Worm (Caenorhabditis elegans) whole organism, L1 larva: Measurements from ENCODE around the gene sra-4.

Experiments
- C16A3.4 ChIP-seq: fragments of 150-350 bp; optimal IDR thresholded peaks from 2 replicates; lab custom pipeline; 2014; ENCODE audit warnings: missing biosample characterization, missing genetic modification characterization
- Y116A8C.19 ChIP-seq: sonication (generic microtip); optimal IDR thresholded peaks from 2 replicates; lab custom pipeline; 2016; ENCODE audit warnings: missing compliant biosample characterization, missing genetic modification characterization, borderline replicate concordance
- aha-1 ChIP-seq: fragments of 150-350 bp; optimal IDR thresholded peaks from 2 replicates; lab custom pipeline; 2014; ENCODE audit warnings: missing biosample characterization, missing genetic modification characterization
- aly-2 ChIP-seq: fragments of 150-350 bp; optimal IDR thresholded peaks from 2 replicates; lab custom pipeline; 2014; ENCODE audit warnings: missing biosample characterization, missing genetic modification characterization
- ama-1 ChIP-seq: fragments of 150-350 bp; optimal IDR thresholded peaks from 2 replicates; lab custom pipeline; 2014
- blmp-1 ChIP-seq: fragments of 150-350 bp; optimal IDR thresholded peaks from 2 replicates; lab custom pipeline; 2014; ENCODE audit warnings: missing biosample characterization, missing genetic modification characterization
- ceh-82 ChIP-seq, 3 experiments: fragments of 150-350 bp in 1 of 3; sonication (generic microtip) in 2 of 3; optimal IDR thresholded peaks; 2 replicates each; lab custom pipeline; 2014 to 2017; ENCODE audit warnings: missing biosample characterization in 3 of 3, missing genetic modification characterization in 3 of 3
- ceh-90 ChIP-seq: sonication (generic microtip); optimal IDR thresholded peaks from 2 replicates; lab custom pipeline; 2016; ENCODE audit warnings: missing genetic modification characterization, missing compliant biosample characterization
- dpl-1 ChIP-seq, 3 experiments: fragments of 150-350 bp in 2 of 3; sonication (generic microtip) in 1 of 3; optimal IDR thresholded peaks; 2 replicates each; lab custom pipeline; 2014 to 2017; ENCODE audit warnings: missing biosample characterization in 3 of 3, missing genetic modification characterization in 3 of 3, missing genetic modification reagents in 3 of 3
- efl-3 ChIP-seq: fragments of 200-800 bp; sonication (Bioruptor generic); optimal IDR thresholded peaks from 2 replicates; lab custom pipeline; 2018; ENCODE audit warnings: mild to moderate bottlenecking, missing genetic modification characterization, missing compliant biosample characterization
- egl-27 ChIP-seq, 2 experiments: fragments of 150-350 bp in 1 of 2; sonication (generic microtip); optimal IDR thresholded peaks; 3 replicates each; lab custom pipeline; 2017 to 2018; ENCODE audit warnings: missing biosample characterization in 2 of 2, missing genetic modification characterization in 2 of 2, missing genetic modification reagents in 2 of 2
- elt-3 ChIP-seq, 6 experiments: fragments of 150-350 bp in 1 of 6; sonication (generic microtip); optimal IDR thresholded peaks; 2 replicates each; lab custom pipeline; 2017 to 2018; ENCODE audit warnings: missing biosample characterization in 6 of 6, missing genetic modification characterization in 6 of 6, inconsistent platforms in 1 of 6
- ets-5 ChIP-seq: fragments of 200-800 bp; sonication (Bioruptor generic); IDR thresholded peaks from 2 replicates; pipeline ENCODE4 v1.3.6; 2022; ENCODE audit warnings: missing genetic modification characterization, missing compliant biosample characterization
- fkh-8 ChIP-seq: sonication (generic microtip); optimal IDR thresholded peaks from 2 replicates; lab custom pipeline; 2016; ENCODE audit warnings: mild to moderate bottlenecking, missing genetic modification characterization, missing compliant biosample characterization
- fos-1 ChIP-seq: fragments of 150-350 bp; optimal IDR thresholded peaks from 2 replicates; lab custom pipeline; 2014; ENCODE audit warnings: missing biosample characterization, missing genetic modification characterization
- grh-1 ChIP-seq: fragments of 200-800 bp; sonication (Bioruptor generic); IDR thresholded peaks from 2 replicates; pipeline ENCODE4 v1.3.6; 2022; ENCODE audit warnings: missing genetic modification reagents, missing genetic modification characterization, missing compliant biosample characterization
- hpl-2 ChIP-seq: fragments of 150-350 bp; optimal IDR thresholded peaks from 2 replicates; lab custom pipeline; 2014; ENCODE audit warnings: missing biosample characterization, missing genetic modification reagents, missing genetic modification characterization
- irx-1 ChIP-seq: sonication (generic microtip); optimal IDR thresholded peaks from 2 replicates; lab custom pipeline; 2016; ENCODE audit warnings: missing genetic modification characterization, missing compliant biosample characterization
- jun-1 ChIP-seq: fragments of 150-350 bp; optimal IDR thresholded peaks from 2 replicates; lab custom pipeline; 2014; ENCODE audit warnings: missing biosample characterization, missing genetic modification reagents, missing genetic modification characterization
- lin-14 ChIP-seq: fragments of 200-800 bp; sonication (Bioruptor generic); optimal IDR thresholded peaks from 2 replicates; lab custom pipeline; 2018; ENCODE audit warnings: mild to moderate bottlenecking, missing genetic modification characterization, moderate library complexity, missing compliant biosample characterization
- lin-35 ChIP-seq, 2 experiments: fragments of 150-350 bp; optimal IDR thresholded peaks; 2 replicates each; lab custom pipeline; 2014; ENCODE audit warnings: missing biosample characterization in 2 of 2, missing genetic modification characterization in 2 of 2, missing genetic modification reagents in 2 of 2
- lir-3 ChIP-seq: sonication (generic microtip); optimal IDR thresholded peaks from 2 replicates; lab custom pipeline; 2016; ENCODE audit warnings: mild to moderate bottlenecking, missing genetic modification characterization, moderate library complexity, missing compliant biosample characterization; ENCODE audit not compliant: poor library complexity
- mab-9 ChIP-seq: fragments of 200-800 bp; sonication (Bioruptor generic); IDR thresholded peaks from 2 replicates; pipeline ENCODE4 v1.3.6; 2022; ENCODE audit warnings: missing genetic modification reagents, missing genetic modification characterization, missing compliant biosample characterization
- mep-1 ChIP-seq: fragments of 150-350 bp; optimal IDR thresholded peaks from 2 replicates; lab custom pipeline; 2014; ENCODE audit warnings: missing biosample characterization, missing genetic modification characterization
- nhr-11 ChIP-seq: fragments of 150-350 bp; optimal IDR thresholded peaks from 2 replicates; lab custom pipeline; 2014; ENCODE audit warnings: missing biosample characterization, missing genetic modification characterization
- nhr-12 ChIP-seq: sonication (generic microtip); optimal IDR thresholded peaks from 2 replicates; lab custom pipeline; 2017; ENCODE audit warnings: missing biosample characterization, missing genetic modification characterization
- nhr-19 ChIP-seq: fragments of 200-800 bp; sonication (Bioruptor generic); conservative IDR thresholded peaks from 2 replicates; pipeline ENCODE4 v1.3.6; 2022; ENCODE audit warnings: missing genetic modification characterization, missing compliant biosample characterization
- nhr-20 ChIP-seq: sonication (generic microtip); optimal IDR thresholded peaks from 2 replicates; lab custom pipeline; 2016; ENCODE audit warnings: mild to moderate bottlenecking, missing genetic modification characterization, missing compliant biosample characterization
- nhr-47 ChIP-seq: sonication (generic microtip); optimal IDR thresholded peaks from 2 replicates; lab custom pipeline; 2016; ENCODE audit warnings: mild to moderate bottlenecking, missing genetic modification characterization, moderate library complexity, missing compliant biosample characterization
- nhr-71 ChIP-seq: sonication (generic microtip); optimal IDR thresholded peaks from 2 replicates; lab custom pipeline; 2016; ENCODE audit warnings: mild to moderate bottlenecking, missing genetic modification characterization, moderate library complexity, missing compliant biosample characterization
- nhr-76 ChIP-seq: sonication (generic microtip); optimal IDR thresholded peaks from 2 replicates; lab custom pipeline; 2017; ENCODE audit warnings: missing biosample characterization, missing genetic modification characterization
- nhr-84 ChIP-seq: sonication (generic microtip); optimal IDR thresholded peaks from 2 replicates; lab custom pipeline; 2017; ENCODE audit warnings: missing biosample characterization, missing genetic modification characterization
- nhr-85 ChIP-seq: sonication (generic microtip); peaks from one replicate; lab custom pipeline; 2016; ENCODE audit warnings: missing genetic modification characterization, inconsistent platforms, missing compliant biosample characterization
- rnt-1 ChIP-seq: sonication (generic microtip); optimal IDR thresholded peaks from 2 replicates; lab custom pipeline; 2016; ENCODE audit warnings: mild to moderate bottlenecking, missing genetic modification characterization, moderate library complexity, missing compliant biosample characterization
- snpc-4 ChIP-seq: fragments of 150-350 bp; optimal IDR thresholded peaks from 2 replicates; lab custom pipeline; 2014; ENCODE audit warnings: missing biosample characterization, missing genetic modification characterization
- sox-4 ChIP-seq: sonication (generic microtip); optimal IDR thresholded peaks from 2 replicates; lab custom pipeline; 2016; ENCODE audit warnings: missing genetic modification characterization, missing compliant biosample characterization
- sup-37 ChIP-seq: fragments of 200-800 bp; sonication (Bioruptor generic); optimal IDR thresholded peaks from 2 replicates; lab custom pipeline; 2018; ENCODE audit warnings: mild to moderate bottlenecking, missing genetic modification characterization, missing compliant biosample characterization
- tlp-1 ChIP-seq: fragments of 150-350 bp; optimal IDR thresholded peaks from 2 replicates; lab custom pipeline; 2014; ENCODE audit warnings: missing biosample characterization, missing genetic modification characterization
- unc-130 ChIP-seq: fragments of 150-350 bp; optimal IDR thresholded peaks from 2 replicates; lab custom pipeline; 2017; ENCODE audit warnings: missing biosample characterization, missing genetic modification characterization, inconsistent platforms
- unc-30 ChIP-seq: sonication (generic microtip); optimal IDR thresholded peaks from 2 replicates; lab custom pipeline; 2017; ENCODE audit warnings: missing biosample characterization, missing genetic modification characterization
- unc-98 ChIP-seq: fragments of 200-800 bp; sonication (Bioruptor generic); IDR thresholded peaks from 2 replicates; pipeline ENCODE4 v1.3.6; 2022; ENCODE audit warnings: missing genetic modification characterization, missing compliant biosample characterization
- vab-15 ChIP-seq: sonication (generic microtip); optimal IDR thresholded peaks from 2 replicates; lab custom pipeline; 2017; ENCODE audit warnings: missing genotype, mild to moderate bottlenecking, missing genetic modification characterization, missing compliant biosample characterization
- xbp-1 ChIP-seq: sonication (generic microtip); optimal IDR thresholded peaks from 2 replicates; lab custom pipeline; 2016; ENCODE audit warnings: missing genetic modification characterization, missing compliant biosample characterization
- zip-4 ChIP-seq: fragments of 200-800 bp; sonication (Bioruptor generic); optimal IDR thresholded peaks from 2 replicates; lab custom pipeline; 2018; ENCODE audit warnings: mild to moderate bottlenecking, missing genetic modification characterization, moderate library complexity, missing compliant biosample characterization
- ztf-11 ChIP-seq, 2 experiments: sonication (generic microtip); optimal IDR thresholded peaks; 2 replicates each; lab custom pipeline; 2016 to 2017; ENCODE audit warnings: missing genetic modification characterization in 2 of 2, missing biosample characterization in 1 of 2, missing compliant biosample characterization in 1 of 2
- ztf-4 ChIP-seq: fragments of 150-350 bp; optimal IDR thresholded peaks from 2 replicates; lab custom pipeline; 2014; ENCODE audit warnings: missing biosample characterization, missing genetic modification characterization

The sra-4 gene

ce11 chrII:9556582-9556981, 13.9 kb upstream of the sra-4 start:
- TF ChIP-seq hpl-2 (GFP tag; lab: Kevin White, UChicago) (no peak), zip-4 (no peak), ztf-11 (tag; optimal IDR thresholded peaks at IDR 0.05; lab: Kevin White, UChicago) (no peak)

DNA sequence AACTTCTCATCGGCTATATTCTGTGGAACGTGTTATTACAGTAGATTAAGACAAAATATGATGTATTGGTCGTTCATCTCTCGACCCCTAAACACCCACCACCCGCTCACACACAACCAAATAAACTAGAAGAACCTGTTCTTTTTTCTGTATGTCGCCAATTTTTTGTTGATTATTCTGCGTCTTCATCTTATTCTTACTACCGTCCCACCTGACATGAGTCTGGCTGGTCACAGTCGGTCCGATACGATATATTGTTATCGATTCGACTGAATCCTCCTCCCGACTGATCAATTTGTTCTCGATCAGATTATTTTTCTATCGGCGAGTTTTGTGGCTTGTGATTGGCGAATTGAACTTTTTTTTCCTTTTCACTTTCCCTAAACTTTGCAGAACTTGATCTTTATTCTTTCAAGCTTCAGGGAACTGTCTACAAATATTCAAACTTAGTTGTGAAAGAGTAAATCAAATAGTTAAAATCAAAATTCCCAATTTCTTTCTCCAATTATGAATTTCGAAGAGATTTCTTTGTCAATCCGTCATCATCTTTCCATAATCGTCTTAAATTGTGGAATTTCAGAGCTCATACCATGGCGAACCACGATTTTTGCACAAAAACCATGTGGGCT, 12.4 kb upstream of the sra-4 start, which contains the start of gene F35H8.2:
Gene F35H8.2, plus strand, starts transcription at position 579 of the 629 bp plus-strand sequence.
- TF ChIP-seq ceh-82 (tag; optimal IDR thresholded peaks at IDR 0.05; lab: Kevin White, UChicago): no peak
- TF ChIP-seq unc-98: no peak
- TF ChIP-seq irx-1 (tag; lab: Kevin White, UChicago): no peak
- no peak for TF ChIP-seq mab-9 (GFP tag; lab: Robert Waterston, UW)
- peak in 1 of 2 experiments; percentile 25 for TF ChIP-seq lin-35 (GFP tag; optimal IDR thresholded peaks at IDR 0.05; lab: Kevin White, UChicago)
- peak; percentile 77 for TF ChIP-seq nhr-85 (tag; lab: Kevin White, UChicago)
- TF ChIP-seq sup-37 (GFP tag; lab: Kevin White, UChicago): no peak
- no peak for TF ChIP-seq lir-3 (tag; lab: Kevin White, UChicago)
- no peak for TF ChIP-seq ets-5
- TF ChIP-seq snpc-4 (tag; lab: Kevin White, UChicago): no peak
- TF ChIP-seq elt-3 (tag; optimal IDR thresholded peaks at IDR 0.05; lab: Kevin White, UChicago): peak in 1 of 6 experiments; percentile 29
- TF ChIP-seq fos-1 (tag; lab: Kevin White, UChicago): no peak
- no peak for TF ChIP-seq nhr-47 (tag; lab: Kevin White, UChicago)
- no peak for TF ChIP-seq sox-4 (tag; lab: Kevin White, UChicago)
- no peak for TF ChIP-seq ztf-4 (tag; lab: Kevin White, UChicago)
- TF ChIP-seq unc-130 (tag; lab: Kevin White, UChicago): peak; percentile 49
- no peak for TF ChIP-seq fkh-8
- peak; percentile 79 for TF ChIP-seq blmp-1 (tag; lab: Kevin White, UChicago)
- TF ChIP-seq ceh-90 (tag; lab: Kevin White, UChicago): no peak
- TF ChIP-seq xbp-1 (tag; lab: Kevin White, UChicago): no peak
- TF ChIP-seq nhr-20 (tag; lab: Kevin White, UChicago): peak; percentile 9
- no peak for TF ChIP-seq egl-27 (tag; optimal IDR thresholded peaks at IDR 0.05; lab: Kevin White, UChicago)
- no peak for TF ChIP-seq efl-3 (GFP tag; lab: Kevin White, UChicago)
- no peak for TF ChIP-seq rnt-1 (tag; lab: Kevin White, UChicago)
- TF ChIP-seq C16A3.4 (tag; lab: Kevin White, UChicago): no peak
- TF ChIP-seq nhr-12 (tag; lab: Kevin White, UChicago): no peak
- peak; percentile 45 for TF ChIP-seq lin-14 (GFP tag; lab: Kevin White, UChicago)
- TF ChIP-seq grh-1 (GFP tag; lab: Robert Waterston, UW): peak; percentile 43; the same call in 1 of the 2 replicates
- no peak for TF ChIP-seq dpl-1 (GFP tag; optimal IDR thresholded peaks at IDR 0.05; lab: Kevin White, UChicago)
- TF ChIP-seq nhr-19 (GFP tag; lab: Robert Waterston, UW): no peak

DNA sequence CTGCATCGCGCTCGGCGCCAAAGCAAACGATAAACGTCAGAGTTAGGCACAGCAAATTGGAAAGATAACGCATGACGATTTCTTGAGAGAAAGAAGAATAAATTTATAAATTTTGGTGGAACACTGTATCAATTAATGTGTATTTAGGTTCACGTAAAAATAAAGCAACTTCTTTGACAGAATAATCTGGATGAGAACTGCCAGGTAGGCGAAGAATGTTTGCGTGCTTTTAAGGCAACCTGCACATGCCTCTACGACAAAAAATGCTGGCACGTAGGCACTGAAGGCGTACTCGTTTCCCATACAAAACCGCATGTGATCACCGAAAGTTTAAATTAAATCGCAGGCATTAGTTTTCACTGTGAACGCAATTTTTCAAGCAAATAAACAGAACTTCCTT, 10.5 kb upstream of the sra-4 start, which contains the start of gene F35H8.1:
Gene F35H8.1, minus strand, starts transcription at position 101 of the 400 bp plus-strand sequence.
- TF ChIP-seq tlp-1 (tag; lab: Kevin White, UChicago) (no peak), nhr-71 (no peak), nhr-11 (tag; lab: Kevin White, UChicago) (no peak), unc-30 (tag; lab: Kevin White, UChicago) (no peak), mep-1 (no peak), aha-1 (no peak), jun-1 (tag; lab: Kevin White, UChicago) (no peak), nhr-12 (tag; lab: Kevin White, UChicago) (no peak), nhr-76 (no peak), unc-130 (tag; lab: Kevin White, UChicago) (no peak), ama-1 (lab: Kevin White, UChicago) (no peak), nhr-19 (GFP tag; lab: Robert Waterston, UW) (no peak), lin-14 (GFP tag; lab: Kevin White, UChicago) (no peak), vab-15 (no peak), aly-2 (tag; lab: Kevin White, UChicago) (no peak), Y116A8C.19 (tag; lab: Kevin White, UChicago) (no peak), nhr-84 (tag; lab: Kevin White, UChicago) (no peak), nhr-20 (tag; lab: Kevin White, UChicago) (no peak), unc-98 (no peak)
